Worm (Caenorhabditis elegans): ENCODE data around the gene C29F9.8.
"Not testable (repeated sequence)": the region's sequence is repeated elsewhere in the genome, so short reads cannot be mapped to it uniquely, and the experiment has no call there.

The C29F9.8 gene

DNA sequence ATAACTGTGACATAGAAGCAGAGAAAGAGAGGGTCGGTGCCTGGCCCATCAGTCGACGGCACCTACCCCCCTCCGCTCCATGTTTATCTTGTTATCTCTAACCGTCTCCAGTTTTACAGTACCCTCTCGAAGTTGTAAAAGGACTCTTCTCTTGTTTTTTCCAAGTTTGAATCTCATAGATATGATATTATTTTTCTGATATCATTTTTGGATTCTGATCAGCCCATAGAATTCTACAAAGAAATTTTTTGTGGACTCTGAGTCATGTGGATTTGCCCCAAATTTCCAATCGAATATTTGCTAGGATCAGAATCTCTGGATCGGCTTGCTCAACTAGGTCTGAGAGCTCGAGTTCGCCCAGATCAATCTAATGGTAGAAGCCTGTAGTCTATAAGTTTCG, 17.7 kb upstream of the C29F9.8 start, which contains the start of gene C29F9.6:
TSS of gene C29F9.6 (plus strand) at position 301 of the 400 bp plus-strand sequence.
- TF ChIP-seq elt-3 (tag; optimal IDR thresholded peaks at IDR 0.05) (no peak), fos-1 (tag; optimal IDR thresholded peaks at IDR 0.05) (no peak), alr-1 (tag; optimal IDR thresholded peaks at IDR 0.05) (no peak), nhr-237 (tag; optimal IDR thresholded peaks at IDR 0.05) (no peak), lsy-2 (tag; optimal IDR thresholded peaks at IDR 0.05) (no peak), Y55F3AM.14 (GFP tag; optimal IDR thresholded peaks at IDR 0.05) (no peak), crh-2 (tag; optimal IDR thresholded peaks at IDR 0.05) (no peak), lin-39 (tag; optimal IDR thresholded peaks at IDR 0.05) (no peak), nhr-129 (tag; optimal IDR thresholded peaks at IDR 0.05) (no peak), blmp-1 (tag; optimal IDR thresholded peaks at IDR 0.05; ENCODE audit: insufficient read depth) (no peak), ztf-11 (tag; optimal IDR thresholded peaks at IDR 0.05) (no peak), sma-3 (GFP tag; optimal IDR thresholded peaks at IDR 0.05) (no peak), nhr-12 (tag; optimal IDR thresholded peaks at IDR 0.05) (no peak), C34F6.9 (tag; optimal IDR thresholded peaks at IDR 0.05) (no peak), elt-1 (tag; optimal IDR thresholded peaks at IDR 0.05) (no peak), ceh-16 (tag; optimal IDR thresholded peaks at IDR 0.05) (no peak)

DNA sequence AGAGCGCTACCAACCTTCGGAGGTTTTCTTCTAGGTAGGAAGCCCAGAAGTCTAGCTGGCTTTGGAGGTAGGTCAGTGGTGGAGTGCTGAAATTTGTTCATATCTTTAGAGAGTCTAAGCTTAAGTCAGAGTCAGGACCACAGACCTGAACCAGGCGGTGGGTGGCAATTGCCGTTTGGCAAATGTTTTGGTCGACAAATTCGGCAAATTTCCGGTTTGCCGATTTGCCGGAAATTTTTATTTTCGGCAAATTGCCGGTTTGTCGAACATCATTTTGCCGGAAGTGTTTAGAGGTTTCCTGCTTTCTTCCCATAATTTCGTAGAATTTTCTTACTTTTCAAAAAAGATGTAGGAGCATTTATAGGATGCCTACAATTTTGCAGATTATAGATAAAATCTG, 1.9 kb upstream of the C29F9.8 start, which contains the start of gene C29F9.9:
TSS of gene C29F9.9 (minus strand) at position 101 of the 400 bp plus-strand sequence.
- not testable (repeated sequence) for TF ChIP-seq sem-4, egl-27, nhr-129 (tag; optimal IDR thresholded peaks at IDR 0.05)

DNA sequence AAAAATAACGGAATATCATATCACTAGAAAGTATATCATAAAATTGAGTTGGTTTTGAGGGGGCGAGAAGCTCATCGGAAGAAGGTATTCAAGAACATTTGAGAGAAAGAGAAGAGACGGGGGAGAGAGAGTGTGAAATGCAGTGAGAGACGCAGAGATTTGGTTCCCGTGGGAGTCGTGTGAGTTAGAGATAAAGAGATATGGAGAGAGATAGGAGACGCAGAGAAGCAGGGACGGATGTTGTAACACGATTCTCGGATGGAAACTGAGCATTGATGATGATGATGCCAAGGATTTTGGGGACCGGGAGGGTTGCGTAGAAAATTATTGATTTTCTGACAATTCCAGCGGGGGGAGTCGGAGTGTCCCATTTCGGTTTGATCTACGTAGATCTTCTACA, 722 bp downstream of the C29F9.8 start:
- TF ChIP-seq ama-1 (optimal IDR thresholded peaks at IDR 0.05) (no peak), ceh-16 (tag; optimal IDR thresholded peaks at IDR 0.05) (no peak), blmp-1 (tag; optimal IDR thresholded peaks at IDR 0.05; ENCODE audit: insufficient read depth) (no peak), mdl-1 (tag; optimal IDR thresholded peaks at IDR 0.05) (no peak), lin-13 (GFP tag; optimal IDR thresholded peaks at IDR 0.05) (peak; percentile 16), unc-55 (GFP tag; optimal IDR thresholded peaks at IDR 0.05) (peak; percentile 24), ceh-82 (tag; optimal IDR thresholded peaks at IDR 0.05) (no peak), lin-39 (tag; optimal IDR thresholded peaks at IDR 0.05) (no peak), ztf-1 (GFP tag; conservative IDR thresholded peaks at IDR 0.05) (no peak), sma-9 (GFP tag; optimal IDR thresholded peaks at IDR 0.05) (peak; percentile 35), sma-9 (tag; optimal IDR thresholded peaks at IDR 0.05) (no peak), Y55F3AM.14 (GFP tag; optimal IDR thresholded peaks at IDR 0.05) (no peak), ztf-11 (tag; optimal IDR thresholded peaks at IDR 0.05) (no peak), unc-39 (tag; optimal IDR thresholded peaks at IDR 0.05) (no peak), mbf-1 (tag; optimal IDR thresholded peaks at IDR 0.05) (no peak), nhr-129 (tag; optimal IDR thresholded peaks at IDR 0.05) (peak; percentile 50), F13H6.1 (tag; optimal IDR thresholded peaks at IDR 0.05) (peak; percentile 63), crh-2 (tag; optimal IDR thresholded peaks at IDR 0.05) (peak; percentile 36), snpc-4 (tag; optimal IDR thresholded peaks at IDR 0.05) (no peak), C34F6.9 (tag; optimal IDR thresholded peaks at IDR 0.05) (peak; percentile 20), mab-5 (tag; optimal IDR thresholded peaks at IDR 0.05) (peak; percentile 16), lsy-2 (tag; optimal IDR thresholded peaks at IDR 0.05) (peak; percentile 20 to 54), sma-3 (GFP tag; optimal IDR thresholded peaks at IDR 0.05) (no peak), nhr-23 (tag; optimal IDR thresholded peaks at IDR 0.05) (no peak), ZK546.5 (tag; optimal IDR thresholded peaks at IDR 0.05) (no peak), nhr-77 (tag; optimal IDR thresholded peaks at IDR 0.05) (no peak), nhr-6 (tag; optimal IDR thresholded peaks at IDR 0.05) (no peak)

DNA sequence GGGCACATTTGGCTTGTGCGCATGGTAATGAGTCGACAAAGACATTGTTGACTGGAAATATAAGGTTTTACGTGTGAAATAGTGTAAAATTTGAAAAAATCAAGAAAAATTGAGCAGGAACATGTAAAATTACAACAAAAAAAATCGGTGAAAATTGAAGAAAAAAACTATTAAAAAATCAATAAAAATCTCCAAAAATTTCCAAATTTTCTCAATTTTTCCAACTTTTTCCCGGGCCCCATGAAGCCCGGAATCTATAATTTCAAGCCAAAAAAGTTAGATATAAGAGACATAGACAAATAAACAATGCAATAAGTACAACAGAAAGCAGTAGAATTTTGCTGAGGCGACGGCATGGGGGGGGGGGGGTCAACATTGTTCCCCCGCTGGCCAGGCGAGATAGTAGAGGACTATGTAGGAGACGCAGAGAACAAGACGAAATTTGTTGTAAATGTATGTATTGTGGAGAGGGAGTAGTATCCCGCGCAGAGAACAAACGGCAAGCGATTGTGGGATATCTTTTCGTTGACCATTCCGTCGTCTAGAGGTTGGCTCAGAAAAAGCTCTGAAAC, 2.1 kb downstream of the C29F9.8 start, which contains the start of gene pat-4:
TSS of gene pat-4 (minus strand) at position 51 of the 572 bp plus-strand sequence.
- peak; percentile 17 for TF ChIP-seq unc-55 (GFP tag; optimal IDR thresholded peaks at IDR 0.05)
- peak; percentile 36 for TF ChIP-seq sma-9 (GFP tag; optimal IDR thresholded peaks at IDR 0.05)
- TF ChIP-seq sma-9 (tag; optimal IDR thresholded peaks at IDR 0.05): no peak
- TF ChIP-seq F13H6.1 (tag; optimal IDR thresholded peaks at IDR 0.05): peak; percentile 72
- TF ChIP-seq unc-62 (GFP tag; optimal IDR thresholded peaks at IDR 0.05): no peak
- TF ChIP-seq dmd-4 (tag; optimal IDR thresholded peaks at IDR 0.05): no peak
- peak; percentile 29 for TF ChIP-seq sma-3 (GFP tag; optimal IDR thresholded peaks at IDR 0.05)
- peak; percentile 25 for TF ChIP-seq nhr-25 (tag; optimal IDR thresholded peaks at IDR 0.05)
- no peak for TF ChIP-seq lin-39 (tag; optimal IDR thresholded peaks at IDR 0.05)
- peak; percentile 20 for TF ChIP-seq C34F6.9 (tag; optimal IDR thresholded peaks at IDR 0.05)
- TF ChIP-seq ztf-1 (GFP tag; conservative IDR thresholded peaks at IDR 0.05): no peak
- TF ChIP-seq nhr-10 (tag; optimal IDR thresholded peaks at IDR 0.05): no peak
- peak; percentile 38 for TF ChIP-seq ceh-16 (tag; optimal IDR thresholded peaks at IDR 0.05)
- TF ChIP-seq lin-13 (GFP tag; optimal IDR thresholded peaks at IDR 0.05): no peak

Data from whole organism, L2 larva.